Worm (Caenorhabditis elegans) whole organism, young adult: ENCODE measurements around the gene nhr-143.

Source experiments
- F10E7.11 ChIP-seq: sonication (generic microtip); optimal IDR thresholded peaks from 2 replicates; lab custom pipeline; 2017; ENCODE audit warnings: mild to moderate bottlenecking, missing genetic modification characterization, moderate library complexity, missing compliant biosample characterization
- ama-1 ChIP-seq, 3 experiments: fragments of 150-350 bp in 1 of 3; sonication (generic microtip) in 2 of 3; optimal IDR thresholded peaks; 2 replicates each; lab custom pipeline; 2014 to 2018; ENCODE audit warnings: missing biosample characterization in 2 of 3, missing genetic modification characterization in 2 of 3, missing genetic modification reagents in 2 of 3
- pha-4 ChIP-seq: fragments of 150-350 bp; sonication (generic microtip); optimal IDR thresholded peaks from 2 replicates; lab custom pipeline; 2014; ENCODE audit warnings: missing biosample characterization, missing genetic modification reagents, missing genetic modification characterization
- ztf-25 ChIP-seq: fragments of 200-800 bp; sonication (Bioruptor generic); IDR thresholded peaks from 2 replicates; pipeline ENCODE4 v1.3.6; 2022; ENCODE audit warnings: missing genetic modification reagents, missing genetic modification characterization, missing compliant biosample characterization

ce11 chrV:9015540-9015939, 40.8 kb upstream of the nhr-143 start, which contains the start of gene srt-18:
- no peak for TF ChIP-seq F10E7.11 (tag; lab: Kevin White, UChicago)
- no peak for TF ChIP-seq ztf-25 (GFP tag; lab: Robert Waterston, UW)
- no peak for TF ChIP-seq pha-4 (tag; lab: Kevin White, UChicago)
- no peak for TF ChIP-seq ama-1 (optimal IDR thresholded peaks at IDR 0.05; lab: Kevin White, UChicago)
- TF ChIP-seq ama-1 (GFP tag; optimal IDR thresholded peaks at IDR 0.05; lab: Kevin White, UChicago): no peak
